Fruit fly (Drosophila melanogaster): Measurements from ENCODE around the gene CG14053.

DNA sequence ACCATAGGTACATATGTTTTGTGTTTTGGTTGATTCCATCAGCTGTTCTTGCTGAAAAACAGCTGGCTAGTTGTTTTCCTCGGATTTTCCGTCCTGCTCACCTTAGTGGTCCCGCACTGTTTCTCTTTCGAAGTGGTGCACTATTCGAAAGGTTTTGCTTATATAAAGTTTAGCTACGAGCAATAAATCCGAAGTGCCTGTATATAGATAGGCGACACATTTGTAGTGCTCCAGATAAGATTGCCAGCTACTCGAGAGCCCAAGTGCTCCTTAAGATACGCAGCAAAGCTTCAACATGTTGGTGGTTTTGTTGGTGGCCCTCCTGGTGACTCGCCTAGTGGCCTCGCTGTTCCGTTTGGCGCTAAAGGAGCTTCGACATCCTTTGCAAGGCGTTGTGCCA, 14.9 kb downstream of the CG14053 start, which contains the start of gene Cyp4ae1:
- TF ChIP-seq CTCF (optimal IDR thresholded peaks at IDR 0.05), result no peak
- TF ChIP-seq CG8478 (optimal IDR thresholded peaks at IDR 0.05), result no peak

Data from S2 (cell line).